Fruit fly (Drosophila melanogaster): ENCODE data around the gene Met75Ca.
"Not testable (repeated sequence)": the region's sequence is repeated elsewhere in the genome, so short reads cannot be mapped to it uniquely, and the experiment has no call there.

Met75Ca gene

DNA sequence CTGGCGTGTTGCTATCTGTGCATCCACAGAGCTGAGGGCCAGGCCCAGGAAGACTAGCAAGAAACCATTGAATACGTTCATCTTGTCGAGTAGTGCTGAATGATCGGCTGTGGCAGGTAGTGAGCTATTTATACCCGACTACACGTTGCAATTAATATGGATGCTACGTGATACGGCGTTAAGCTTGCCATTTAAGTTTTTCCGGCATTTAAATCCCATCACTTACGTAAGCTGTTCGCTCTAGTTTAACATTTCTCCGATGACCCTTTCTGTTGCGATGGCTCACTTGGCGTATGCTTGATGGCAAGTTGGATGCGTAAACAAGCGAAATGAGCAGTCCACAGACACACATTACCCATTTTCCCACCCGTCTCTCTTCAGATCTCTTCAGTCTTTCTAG is at the start of gene Met75Ca:
Gene Met75Ca, minus strand, starts transcription at position 101 of the 400 bp plus-strand sequence.
- TF ChIP-seq usp (GFP tag; optimal IDR thresholded peaks at IDR 0.05); CG8478 (optimal IDR thresholded peaks at IDR 0.05); pan (optimal IDR thresholded peaks at IDR 0.05): not testable (repeated sequence)

- TF ChIP-seq pan (optimal IDR thresholded peaks at IDR 0.05), result no peak
- no peak for TF ChIP-seq CG8478 (optimal IDR thresholded peaks at IDR 0.05)
- TF ChIP-seq usp (GFP tag; optimal IDR thresholded peaks at IDR 0.05), result no peak
- TF ChIP-seq Dll (optimal IDR thresholded peaks at IDR 0.05), result no peak
- TF ChIP-seq psq (optimal IDR thresholded peaks at IDR 0.05), result no peak
- TF ChIP-seq EcR (GFP tag; optimal IDR thresholded peaks at IDR 0.05), result no peak
Measured at dm6 chr3L:18502425-18502824, 30.2 kb upstream of the Met75Ca start, which contains the start of gene AstC-R2. Gene AstC-R2, minus strand, starts transcription at chr3L:18502557.

- TF ChIP-seq pan, CG8478, Dll (optimal IDR thresholded peaks at IDR 0.05): not testable (repeated sequence)
Measured at dm6 chr3L:18469518-18469917, 2.7 kb downstream of the Met75Ca start, which contains the start of gene Met75Cb. Gene Met75Cb, minus strand, starts transcription at chr3L:18469618.

DNA sequence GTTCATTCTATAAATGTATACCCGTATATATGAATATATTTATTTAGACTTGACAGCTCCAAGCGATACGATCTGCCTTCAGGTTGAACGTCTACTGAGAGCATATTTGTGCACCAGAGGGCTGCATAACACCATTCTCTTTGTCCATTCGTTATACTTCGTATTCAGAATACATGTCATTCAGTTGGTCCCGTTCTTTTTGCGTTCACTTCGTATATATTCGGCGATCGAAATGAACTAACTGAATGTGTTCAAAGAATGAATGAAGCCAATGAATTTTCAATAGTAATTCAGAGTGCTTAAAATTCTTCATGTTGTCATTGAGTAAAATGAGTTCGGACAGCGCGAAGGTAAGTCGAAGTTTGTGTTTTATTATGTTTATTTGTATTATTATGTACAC is 9.1 kb downstream of the Met75Ca start, which contains the start of gene CG4306:
Gene CG4306, minus strand, starts transcription at position 101 of the 400 bp plus-strand sequence.
- TF ChIP-seq usp (GFP tag; optimal IDR thresholded peaks at IDR 0.05), result no peak
- no peak for TF ChIP-seq EcR (GFP tag; optimal IDR thresholded peaks at IDR 0.05)
- TF ChIP-seq Dll (optimal IDR thresholded peaks at IDR 0.05), result no peak
- no peak for TF ChIP-seq CG8478 (optimal IDR thresholded peaks at IDR 0.05)
- TF ChIP-seq pan (optimal IDR thresholded peaks at IDR 0.05), result no peak

dm6 chr3L:18460987-18461403 is 11.2 kb downstream of the Met75Ca start, which contains the start of gene CG32196:
Gene CG32196, minus strand, starts transcription at chr3L:18461024.
- TF ChIP-seq pan (optimal IDR thresholded peaks at IDR 0.05) (no peak), psq (optimal IDR thresholded peaks at IDR 0.05) (no peak), EcR (GFP tag; optimal IDR thresholded peaks at IDR 0.05) (no peak)

DNA sequence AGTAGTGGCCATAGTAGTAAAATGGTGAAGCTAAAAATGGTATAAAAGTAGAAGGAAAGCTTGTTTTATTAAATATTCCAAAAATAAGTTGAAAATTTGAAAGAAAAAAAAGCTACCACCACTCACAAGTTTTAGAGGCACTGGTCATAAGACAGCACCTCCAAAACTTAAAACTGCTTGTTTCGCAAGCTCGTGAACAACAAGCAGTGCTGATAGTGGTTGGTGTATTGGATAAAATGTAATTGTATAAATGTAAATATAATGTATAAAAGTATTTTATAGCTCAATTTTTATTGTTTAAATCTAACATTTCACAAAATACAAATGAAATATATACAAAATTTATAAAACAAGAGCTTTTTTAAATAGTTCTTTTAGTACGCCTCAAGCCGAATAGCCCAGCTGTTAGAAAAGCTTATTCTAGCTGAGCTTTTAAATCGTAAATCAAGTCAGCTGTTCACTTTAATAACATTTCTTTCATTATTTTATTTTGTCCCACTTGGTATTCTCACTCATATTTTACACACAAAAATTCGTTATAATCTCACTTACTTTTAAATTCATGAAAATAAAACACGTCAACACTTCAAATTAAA is 11.8 kb downstream of the Met75Ca start:
- TF ChIP-seq psq (optimal IDR thresholded peaks at IDR 0.05) (no peak), CG8478 (optimal IDR thresholded peaks at IDR 0.05) (no peak), Dll (optimal IDR thresholded peaks at IDR 0.05) (no peak), usp (GFP tag; optimal IDR thresholded peaks at IDR 0.05) (no peak), EcR (GFP tag; optimal IDR thresholded peaks at IDR 0.05) (no peak), pan (optimal IDR thresholded peaks at IDR 0.05) (no peak)

- TF ChIP-seq CG8478 (optimal IDR thresholded peaks at IDR 0.05) (no peak), usp (GFP tag; optimal IDR thresholded peaks at IDR 0.05) (no peak), EcR (GFP tag; optimal IDR thresholded peaks at IDR 0.05) (no peak), Dll (optimal IDR thresholded peaks at IDR 0.05) (no peak), pan (optimal IDR thresholded peaks at IDR 0.05) (no peak), psq (optimal IDR thresholded peaks at IDR 0.05) (no peak)
Measured at dm6 chr3L:18449691-18450090, 22.5 kb downstream of the Met75Ca start.

- no peak for TF ChIP-seq pan (optimal IDR thresholded peaks at IDR 0.05)
- TF ChIP-seq psq (optimal IDR thresholded peaks at IDR 0.05), result no peak
- no peak for TF ChIP-seq Dll (optimal IDR thresholded peaks at IDR 0.05)
- TF ChIP-seq usp (GFP tag; optimal IDR thresholded peaks at IDR 0.05), result no peak
- no peak for TF ChIP-seq EcR (GFP tag; optimal IDR thresholded peaks at IDR 0.05)
- no peak for TF ChIP-seq CG8478 (optimal IDR thresholded peaks at IDR 0.05)
Measured at dm6 chr3L:18439809-18440256, 32.4 kb downstream of the Met75Ca start, which contains the start of gene skl. Gene skl, minus strand, starts transcription at chr3L:18439942.

DNA sequence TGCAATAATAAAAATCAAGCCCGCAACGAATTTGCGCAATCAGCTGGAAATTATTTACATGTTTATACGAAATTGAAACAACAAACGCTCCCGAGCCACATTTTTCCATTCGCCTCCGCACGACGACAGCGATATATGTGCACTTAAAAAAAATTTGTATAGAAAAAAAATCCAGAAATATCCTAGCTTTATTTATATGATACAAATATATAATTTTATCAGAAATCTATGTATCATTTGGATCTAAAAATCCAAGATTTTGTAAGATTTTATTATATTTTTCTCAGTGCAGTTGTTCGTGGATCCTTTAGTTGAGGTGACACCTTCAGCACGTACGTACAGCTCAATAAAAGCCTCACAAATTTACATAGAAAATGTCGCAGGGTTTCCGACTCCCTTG is 41.6 kb downstream of the Met75Ca start:
- TF ChIP-seq CG8478 (optimal IDR thresholded peaks at IDR 0.05) (no peak), Dll (optimal IDR thresholded peaks at IDR 0.05) (no peak), EcR (GFP tag; optimal IDR thresholded peaks at IDR 0.05) (no peak), pan (optimal IDR thresholded peaks at IDR 0.05) (no peak), usp (GFP tag; optimal IDR thresholded peaks at IDR 0.05) (no peak), psq (optimal IDR thresholded peaks at IDR 0.05) (no peak)

- no peak for TF ChIP-seq Dll (optimal IDR thresholded peaks at IDR 0.05)
- TF ChIP-seq usp (GFP tag; optimal IDR thresholded peaks at IDR 0.05), result no peak
- TF ChIP-seq CG8478 (optimal IDR thresholded peaks at IDR 0.05), result no peak
- no peak for TF ChIP-seq psq (optimal IDR thresholded peaks at IDR 0.05)
- TF ChIP-seq pan (optimal IDR thresholded peaks at IDR 0.05), result no peak
Measured at dm6 chr3L:18425288-18425687, 46.9 kb downstream of the Met75Ca start.

- TF ChIP-seq CG8478 (optimal IDR thresholded peaks at IDR 0.05) (no peak), psq (optimal IDR thresholded peaks at IDR 0.05) (no peak), usp (GFP tag; optimal IDR thresholded peaks at IDR 0.05) (no peak), pan (optimal IDR thresholded peaks at IDR 0.05) (no peak), Dll (optimal IDR thresholded peaks at IDR 0.05) (no peak), EcR (GFP tag; optimal IDR thresholded peaks at IDR 0.05) (no peak)
Measured at dm6 chr3L:18423011-18423410, 49.2 kb downstream of the Met75Ca start.
